Worm (Caenorhabditis elegans) whole organism, mixed stage, embryonic: Measurements from ENCODE around the gene srr-1.

Source experiments
- elt-1 ChIP-seq: sonication (generic microtip); optimal IDR thresholded peaks from 2 replicates; lab custom pipeline; 2017; ENCODE audit warnings: missing genetic modification characterization, mild to moderate bottlenecking, missing compliant biosample characterization, antibody characterized with exemption, moderate library complexity, borderline replicate concordance; ENCODE audit not compliant: insufficient read depth
- elt-3 ChIP-seq: fragments of 150-350 bp; optimal IDR thresholded peaks from 2 replicates; lab custom pipeline; 2014; ENCODE audit warnings: missing biosample characterization, missing genetic modification characterization
- hlh-1 ChIP-seq: fragments of 150-350 bp; optimal IDR thresholded peaks from 2 replicates; lab custom pipeline; 2014; ENCODE audit warnings: missing biosample characterization, missing genetic modification reagents, missing genetic modification characterization
- lsy-2 ChIP-seq: fragments of 150-350 bp; optimal IDR thresholded peaks from 2 replicates; lab custom pipeline; 2014; ENCODE audit warnings: missing biosample characterization, missing genetic modification characterization
- mab-5 ChIP-seq: fragments of 150-350 bp; optimal IDR thresholded peaks from 2 replicates; lab custom pipeline; 2014; ENCODE audit warnings: missing biosample characterization, missing genetic modification characterization
- nhr-12 ChIP-seq: fragments of 150-350 bp; optimal IDR thresholded peaks from 2 replicates; lab custom pipeline; 2014; ENCODE audit warnings: missing biosample characterization, missing genetic modification characterization
- nhr-237 ChIP-seq: fragments of 150-350 bp; optimal IDR thresholded peaks from 2 replicates; lab custom pipeline; 2014; ENCODE audit warnings: missing biosample characterization, missing genetic modification characterization
- unc-62 ChIP-seq: fragments of 150-350 bp; optimal IDR thresholded peaks from 2 replicates; lab custom pipeline; 2014; ENCODE audit warnings: missing biosample characterization, missing genetic modification reagents, missing genetic modification characterization

DNA sequence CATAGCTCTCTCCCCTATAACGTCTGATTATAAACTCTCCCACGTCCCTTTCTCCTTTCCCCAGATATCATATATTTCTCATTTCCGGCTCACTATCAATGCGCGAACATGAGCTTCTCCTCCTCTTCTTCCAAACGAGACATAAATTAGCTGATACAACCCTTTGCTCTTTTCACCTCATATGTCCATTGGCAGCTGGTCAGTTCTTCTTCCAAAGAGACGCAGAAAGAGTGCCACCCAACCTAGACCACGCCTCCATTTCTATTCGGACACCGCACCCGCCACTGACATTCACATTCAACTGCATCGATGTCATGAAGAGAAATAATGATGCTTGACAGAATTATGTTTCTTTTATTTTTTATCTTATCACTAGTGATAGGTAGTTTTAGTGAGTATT is 34.8 kb downstream of the srr-1 start, which contains the start of gene fmi-1:
- TF ChIP-seq nhr-12 (no peak), elt-1 (tag; lab: Kevin White, UChicago) (no peak), mab-5 (tag; lab: Kevin White, UChicago) (no peak), nhr-237 (no peak), lsy-2 (no peak), hlh-1 (no peak), elt-3 (tag; lab: Kevin White, UChicago) (no peak), unc-62 (no peak)
